Fruit fly (Drosophila melanogaster): Measurements from ENCODE around the gene CG18301.

Gene CG18301

DNA sequence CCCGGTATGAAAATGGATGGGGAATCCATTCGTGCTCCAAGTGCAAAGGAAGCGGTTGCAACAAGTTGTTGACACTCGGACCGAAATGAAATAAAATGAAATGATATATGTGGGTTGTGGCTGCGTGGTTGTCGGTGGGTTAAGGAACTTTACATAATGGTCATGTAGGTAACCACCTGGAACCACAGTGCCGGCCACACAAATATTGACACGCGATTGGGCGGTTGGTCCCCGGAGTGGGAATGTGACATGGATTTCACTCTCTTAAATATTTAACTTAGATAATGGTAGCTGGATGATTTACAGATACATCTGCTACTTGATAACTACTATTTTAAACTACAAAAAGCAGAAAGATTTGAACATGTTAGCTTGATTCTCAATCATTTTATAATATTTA, 26.7 kb upstream of the CG18301 start:
- no peak for TF ChIP-seq insv (optimal IDR thresholded peaks at IDR 0.05)
- no peak for TF ChIP-seq Myc (optimal IDR thresholded peaks at IDR 0.05)
- no peak for TF ChIP-seq psq (optimal IDR thresholded peaks at IDR 0.05)
- TF ChIP-seq ttk (optimal IDR thresholded peaks at IDR 0.05), result no peak
- TF ChIP-seq Sin3A (optimal IDR thresholded peaks at IDR 0.05), result no peak
- no peak for TF ChIP-seq h (optimal IDR thresholded peaks at IDR 0.05)

DNA sequence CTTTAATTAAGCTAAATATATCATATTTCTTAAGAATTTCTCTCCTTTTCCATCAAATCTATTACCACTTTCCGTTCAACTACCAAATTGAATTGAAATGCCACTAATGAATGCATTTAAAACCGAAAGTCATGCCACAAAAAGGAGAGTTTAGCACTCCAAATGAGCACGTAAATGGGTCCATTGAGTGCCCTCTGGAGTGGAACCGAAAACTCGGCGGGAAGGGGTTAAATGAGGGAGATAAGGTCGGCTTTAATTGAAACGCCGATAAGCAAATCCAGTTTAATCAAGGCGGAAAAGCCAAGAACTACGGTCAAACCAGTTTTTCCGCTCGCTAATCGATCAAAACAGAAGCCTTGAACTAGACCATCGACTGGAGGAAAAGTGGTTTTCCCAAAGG, 26.3 kb upstream of the CG18301 start:
- TF ChIP-seq psq (optimal IDR thresholded peaks at IDR 0.05) (no peak), insv (optimal IDR thresholded peaks at IDR 0.05) (no peak), h (optimal IDR thresholded peaks at IDR 0.05) (no peak), Myc (optimal IDR thresholded peaks at IDR 0.05) (no peak), Sin3A (optimal IDR thresholded peaks at IDR 0.05) (no peak), ttk (optimal IDR thresholded peaks at IDR 0.05) (no peak)

DNA sequence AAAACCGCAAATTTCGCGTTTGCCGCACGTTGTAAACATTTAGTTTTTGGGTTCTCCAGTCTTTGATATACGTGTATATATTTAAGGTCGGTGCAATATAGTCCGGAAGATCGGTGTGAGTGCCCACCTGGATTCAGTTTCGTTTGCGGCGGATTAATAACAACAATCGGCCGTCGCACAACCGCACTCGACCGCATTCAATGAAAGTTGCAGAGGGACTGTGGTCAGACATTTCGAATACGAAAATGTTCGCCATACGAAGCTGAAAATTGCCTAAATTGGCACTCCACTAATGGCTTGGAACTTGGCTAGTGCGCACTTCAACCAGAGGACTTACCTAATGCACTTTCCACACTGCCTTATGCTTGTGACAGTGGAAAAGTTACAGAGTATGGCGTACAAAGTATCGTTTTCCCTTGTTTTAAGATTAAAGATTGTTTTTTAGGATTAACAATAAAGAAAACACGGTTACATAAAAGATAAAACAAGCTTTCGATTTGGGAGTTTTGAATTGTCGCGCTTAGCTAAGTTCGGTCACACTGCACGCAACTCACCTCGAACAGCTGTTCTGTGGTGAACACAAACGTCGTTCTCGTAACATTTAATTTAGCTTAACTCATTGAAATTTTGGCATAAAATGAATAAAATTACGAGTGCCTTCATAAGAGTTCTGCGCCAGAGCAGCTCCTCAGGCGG, 24.9 kb upstream of the CG18301 start, which contains the start of the genes Myo31DF and CG6094:
TSS of gene Myo31DF (minus strand) at position 223 of the 696 bp plus-strand sequence.
TSS of gene CG6094 (plus strand) at position 525 of the 696 bp plus-strand sequence.
- TF ChIP-seq Sin3A (optimal IDR thresholded peaks at IDR 0.05) (no peak), psq (optimal IDR thresholded peaks at IDR 0.05) (no peak), Myc (optimal IDR thresholded peaks at IDR 0.05) (no peak), ttk (optimal IDR thresholded peaks at IDR 0.05) (no peak)

DNA sequence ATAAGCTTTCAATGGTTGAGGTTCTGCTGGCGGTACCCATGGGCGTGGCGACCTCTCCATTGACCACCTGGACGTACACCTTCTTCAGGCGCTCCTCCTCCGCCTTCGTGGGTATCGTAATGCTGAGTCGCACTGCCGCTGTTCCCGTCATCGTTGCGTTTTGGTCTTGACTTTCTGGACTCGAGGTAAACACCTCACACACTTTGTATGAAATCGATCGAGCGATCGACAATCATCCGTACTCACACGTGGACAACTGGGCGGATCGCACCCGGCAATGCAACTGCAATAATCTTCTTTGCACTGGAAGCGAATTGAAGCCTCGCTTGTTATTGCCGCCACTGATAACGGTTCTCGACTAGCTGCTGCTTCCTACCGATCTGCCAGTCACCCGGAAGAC, 21.5 kb upstream of the CG18301 start, which contains the start of gene CG7384:
TSS of gene CG7384 (minus strand) at position 366 of the 400 bp plus-strand sequence.
- no peak for TF ChIP-seq psq (optimal IDR thresholded peaks at IDR 0.05)
- TF ChIP-seq ttk (optimal IDR thresholded peaks at IDR 0.05), result no peak
- no peak for TF ChIP-seq insv (optimal IDR thresholded peaks at IDR 0.05)
- no peak for TF ChIP-seq Sin3A (optimal IDR thresholded peaks at IDR 0.05)
- no peak for TF ChIP-seq h (optimal IDR thresholded peaks at IDR 0.05)

DNA sequence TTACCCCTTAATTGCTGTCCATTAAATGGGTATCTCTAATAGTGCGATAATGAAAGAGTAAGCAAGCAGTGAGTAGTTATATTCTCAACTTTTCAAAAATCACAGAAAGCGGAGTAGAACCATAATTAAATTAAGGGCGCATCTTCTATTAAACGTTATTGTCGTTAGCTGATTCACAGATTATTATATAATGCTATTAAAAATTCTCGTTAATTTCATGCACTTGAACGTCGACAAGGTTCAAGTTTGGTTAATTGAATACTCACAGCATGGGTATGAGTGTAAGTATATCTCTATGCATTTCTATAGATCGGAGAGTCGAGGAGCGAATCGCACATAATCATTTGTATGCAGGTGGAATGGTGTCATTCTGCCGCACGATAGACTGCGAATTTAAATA, 20.8 kb upstream of the CG18301 start:
- TF ChIP-seq ttk (optimal IDR thresholded peaks at IDR 0.05) (no peak), Myc (optimal IDR thresholded peaks at IDR 0.05) (no peak), Sin3A (optimal IDR thresholded peaks at IDR 0.05) (no peak), psq (optimal IDR thresholded peaks at IDR 0.05) (no peak), h (optimal IDR thresholded peaks at IDR 0.05) (no peak), insv (optimal IDR thresholded peaks at IDR 0.05) (no peak)

DNA sequence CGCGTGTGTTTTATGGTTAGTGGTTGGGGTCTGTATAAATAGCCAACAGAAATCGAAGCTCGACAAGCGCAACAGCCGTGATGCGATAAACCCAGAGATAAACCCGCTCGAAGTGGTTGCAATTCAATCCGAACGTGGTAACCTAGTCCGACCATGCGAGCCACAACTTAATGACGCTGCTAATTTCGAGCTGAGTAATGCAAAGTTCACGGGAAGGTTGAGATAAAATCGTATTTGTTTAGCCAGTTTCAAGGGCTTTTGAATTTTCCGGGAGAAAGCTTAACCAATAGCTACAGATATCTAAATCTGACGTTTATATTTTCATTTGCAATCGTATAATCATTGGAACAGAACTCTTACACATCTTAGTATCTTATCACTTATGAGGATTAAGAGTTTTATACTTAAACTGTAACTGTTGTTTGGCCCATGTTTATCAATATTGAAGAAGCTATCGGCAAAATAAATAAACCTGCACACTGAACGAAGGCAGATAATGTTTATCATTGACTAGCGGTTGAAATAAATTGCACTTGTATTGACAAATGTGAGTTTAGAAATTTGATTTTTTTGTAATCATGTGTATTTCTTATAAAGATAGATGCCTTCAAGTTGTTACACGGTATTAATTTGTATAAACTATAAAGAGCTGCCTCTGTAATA, 17.7 kb upstream of the CG18301 start:
- no peak for TF ChIP-seq insv (optimal IDR thresholded peaks at IDR 0.05)
- TF ChIP-seq psq (optimal IDR thresholded peaks at IDR 0.05), result no peak

DNA sequence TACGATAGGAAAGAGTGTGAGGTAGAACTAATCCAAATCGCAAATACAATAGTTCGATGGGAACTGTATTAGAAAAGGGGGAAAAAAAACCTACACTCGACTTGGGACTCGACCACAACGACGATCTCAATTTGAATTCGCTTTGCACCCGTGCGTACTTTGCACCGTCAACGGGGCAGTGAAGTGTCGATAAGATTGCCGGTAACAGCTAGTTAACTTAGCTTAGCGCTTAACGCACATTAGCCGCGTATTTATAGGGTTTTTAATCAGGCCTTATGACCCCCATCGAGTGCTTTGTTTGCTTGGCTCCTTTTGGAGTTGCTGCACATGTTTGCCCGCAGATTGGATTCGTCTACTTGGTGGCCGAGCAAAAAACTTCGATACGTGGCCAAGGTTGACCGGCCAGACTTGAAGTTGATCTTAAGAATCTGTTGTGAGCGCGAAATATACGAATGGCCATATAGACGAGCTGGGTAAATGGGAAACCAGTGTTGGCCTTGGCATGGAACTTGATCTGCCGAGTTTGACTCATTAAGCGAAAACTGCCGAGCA, 17.0 kb upstream of the CG18301 start:
- TF ChIP-seq ttk (optimal IDR thresholded peaks at IDR 0.05) (no peak), h (optimal IDR thresholded peaks at IDR 0.05) (no peak), psq (optimal IDR thresholded peaks at IDR 0.05) (no peak), insv (optimal IDR thresholded peaks at IDR 0.05) (no peak), Myc (optimal IDR thresholded peaks at IDR 0.05) (no peak), Sin3A (optimal IDR thresholded peaks at IDR 0.05) (no peak)

DNA sequence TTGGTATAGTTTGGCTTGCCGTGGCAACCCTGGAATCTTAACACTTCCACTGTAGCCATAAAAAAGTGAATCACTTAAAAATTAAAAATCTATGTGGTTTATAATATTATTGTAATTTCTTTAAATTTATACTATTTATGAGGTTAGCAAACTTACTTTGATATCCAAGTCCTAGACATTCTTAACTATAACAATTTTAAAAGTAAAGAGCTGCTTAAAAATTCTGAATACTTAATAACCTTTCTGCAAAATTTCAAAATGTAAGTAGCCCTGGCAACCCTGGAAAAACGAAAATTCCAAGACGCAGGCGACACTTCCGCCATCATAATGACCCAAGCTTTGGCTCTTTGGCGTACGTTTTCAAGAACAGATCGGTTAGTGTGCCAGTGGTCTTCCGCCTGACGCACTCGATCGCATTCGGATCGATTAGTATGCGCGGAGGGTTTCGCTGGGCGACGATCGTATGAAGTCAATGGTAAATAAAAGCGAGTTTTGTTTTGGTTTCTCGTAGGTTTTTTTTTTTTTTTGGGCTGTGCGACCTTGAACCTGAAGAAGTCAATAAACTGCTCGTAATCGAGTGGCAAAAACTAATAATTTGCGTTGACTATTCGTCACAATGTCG, 16.0 kb upstream of the CG18301 start:
- TF ChIP-seq psq (optimal IDR thresholded peaks at IDR 0.05) (no peak), Myc (optimal IDR thresholded peaks at IDR 0.05) (no peak), h (optimal IDR thresholded peaks at IDR 0.05) (no peak), Sin3A (optimal IDR thresholded peaks at IDR 0.05) (no peak), insv (optimal IDR thresholded peaks at IDR 0.05) (no peak), ttk (optimal IDR thresholded peaks at IDR 0.05) (no peak)

DNA sequence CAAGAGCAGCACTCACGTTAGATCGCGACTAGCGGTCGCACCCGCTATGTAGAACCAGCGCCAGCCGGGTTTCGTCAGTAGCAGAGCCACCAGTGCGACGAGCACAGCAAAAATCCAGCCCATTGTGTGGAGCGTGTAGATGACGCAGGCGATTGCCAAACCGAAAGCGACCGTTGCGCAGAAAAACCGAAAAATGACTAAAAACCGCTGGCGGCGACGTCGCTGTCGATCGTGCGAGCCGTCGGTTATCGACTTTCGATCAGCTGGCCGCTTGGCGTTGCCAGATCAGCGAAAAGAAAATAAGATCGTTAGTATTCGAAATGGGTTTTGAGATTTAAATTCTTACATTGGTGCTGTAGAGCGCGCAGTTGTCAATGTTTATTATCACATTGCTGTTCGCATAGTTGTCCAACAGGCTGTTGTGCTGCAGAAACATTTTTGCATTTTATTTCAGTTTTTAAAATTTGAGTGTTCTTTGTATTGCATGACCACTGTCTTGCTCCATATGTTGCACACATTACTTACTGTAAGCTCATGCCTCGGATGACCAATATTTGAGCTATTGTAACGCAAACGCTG, 15.1 kb upstream of the CG18301 start:
- TF ChIP-seq psq (optimal IDR thresholded peaks at IDR 0.05) (no peak), ttk (optimal IDR thresholded peaks at IDR 0.05) (no peak), Myc (optimal IDR thresholded peaks at IDR 0.05) (no peak), Sin3A (optimal IDR thresholded peaks at IDR 0.05) (no peak), insv (optimal IDR thresholded peaks at IDR 0.05) (no peak), h (optimal IDR thresholded peaks at IDR 0.05) (no peak)

DNA sequence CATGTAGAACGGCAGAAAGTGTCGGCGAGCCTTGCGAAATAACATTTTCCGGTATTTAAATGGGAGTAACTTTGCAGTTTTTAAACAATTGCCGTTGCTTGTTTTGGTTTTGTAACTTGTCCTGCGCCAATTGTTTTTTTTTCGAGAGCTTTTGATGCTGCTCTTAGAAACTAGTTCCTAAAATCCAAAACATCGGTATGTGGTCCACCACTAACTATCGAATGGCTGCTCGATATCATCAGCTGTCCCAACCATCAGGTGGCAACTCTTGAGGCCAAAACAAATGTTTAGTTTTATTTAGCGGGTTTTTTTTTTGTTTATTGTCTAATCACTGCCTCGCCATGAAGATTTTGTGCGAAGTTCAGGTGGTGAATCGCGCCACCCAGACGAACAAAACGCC, 14.5 kb upstream of the CG18301 start, which contains the start of the genes Fatp1 and Lrr47:
TSS of gene Fatp1 (minus strand) at position 134 of the 400 bp plus-strand sequence.
TSS of gene Lrr47 (plus strand) at position 251 of the 400 bp plus-strand sequence.
- TF ChIP-seq h (optimal IDR thresholded peaks at IDR 0.05), result no peak
- TF ChIP-seq psq (optimal IDR thresholded peaks at IDR 0.05), result no peak
- no peak for TF ChIP-seq Sin3A (optimal IDR thresholded peaks at IDR 0.05)
- TF ChIP-seq insv (optimal IDR thresholded peaks at IDR 0.05), result no peak
- TF ChIP-seq ttk (optimal IDR thresholded peaks at IDR 0.05), result no peak
- TF ChIP-seq Myc (optimal IDR thresholded peaks at IDR 0.05), result no peak

DNA sequence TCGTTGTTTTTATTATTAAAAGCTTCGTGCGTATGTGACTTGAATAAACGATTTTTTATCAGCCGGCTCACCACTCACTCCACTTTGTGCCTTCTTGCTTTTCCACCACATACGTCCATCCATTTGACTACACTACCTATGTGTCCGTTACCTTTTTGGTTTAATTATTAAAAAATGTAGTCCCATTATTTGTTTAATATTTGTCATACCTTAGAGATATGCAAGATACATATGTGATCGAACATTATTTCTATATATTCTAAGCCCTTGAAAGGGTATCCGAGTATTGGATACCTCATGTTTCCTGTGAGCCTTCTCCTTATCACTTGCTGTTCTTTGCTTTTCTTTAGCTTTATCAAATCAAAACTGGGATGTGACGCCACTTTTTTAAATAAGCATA, 12.4 kb upstream of the CG18301 start:
- TF ChIP-seq ttk (optimal IDR thresholded peaks at IDR 0.05) (no peak), h (optimal IDR thresholded peaks at IDR 0.05) (no peak), Sin3A (optimal IDR thresholded peaks at IDR 0.05) (no peak), psq (optimal IDR thresholded peaks at IDR 0.05) (no peak)

Data from Kc167 (cell line).